Worm (Caenorhabditis elegans) whole organism, L1 larva: ENCODE data around the gene sra-10.

Experiments used
- ama-1 ChIP-seq: fragments of 150-350 bp; optimal IDR thresholded peaks from 2 replicates; lab custom pipeline; 2014
- fkh-4 ChIP-seq: sonication (generic microtip); optimal IDR thresholded peaks from 2 replicates; lab custom pipeline; 2016; ENCODE audit warnings: missing compliant biosample characterization, missing genetic modification characterization, borderline replicate concordance
- fos-1 ChIP-seq: fragments of 150-350 bp; optimal IDR thresholded peaks from 2 replicates; lab custom pipeline; 2014; ENCODE audit warnings: missing biosample characterization, missing genetic modification characterization
- lin-39 ChIP-seq: fragments of 150-350 bp; optimal IDR thresholded peaks from 2 replicates; lab custom pipeline; 2014; ENCODE audit warnings: missing biosample characterization, missing genetic modification reagents, missing genetic modification characterization
- nhr-11 ChIP-seq: fragments of 150-350 bp; optimal IDR thresholded peaks from 2 replicates; lab custom pipeline; 2014; ENCODE audit warnings: missing biosample characterization, missing genetic modification characterization
- nhr-237 ChIP-seq: fragments of 150-350 bp; optimal IDR thresholded peaks from 2 replicates; lab custom pipeline; 2014; ENCODE audit warnings: missing biosample characterization, missing genetic modification characterization
- nhr-71 ChIP-seq: sonication (generic microtip); optimal IDR thresholded peaks from 2 replicates; lab custom pipeline; 2016; ENCODE audit warnings: mild to moderate bottlenecking, missing genetic modification characterization, moderate library complexity, missing compliant biosample characterization
- nhr-77 ChIP-seq: fragments of 150-350 bp; optimal IDR thresholded peaks from 2 replicates; lab custom pipeline; 2014; ENCODE audit warnings: missing biosample characterization, missing genetic modification characterization
- pax-3 ChIP-seq: fragments of 200-800 bp; sonication (Bioruptor generic); optimal IDR thresholded peaks from 2 replicates; lab custom pipeline; 2018; ENCODE audit warnings: mild to moderate bottlenecking, missing genetic modification characterization, moderate library complexity, missing compliant biosample characterization
- unc-30 ChIP-seq: sonication (generic microtip); optimal IDR thresholded peaks from 2 replicates; lab custom pipeline; 2017; ENCODE audit warnings: missing biosample characterization, missing genetic modification characterization
- unc-62 ChIP-seq: fragments of 150-350 bp; optimal IDR thresholded peaks from 2 replicates; lab custom pipeline; 2014; ENCODE audit warnings: missing biosample characterization, missing genetic modification reagents, missing genetic modification characterization

ce11 chrII:10895959-10896358, 1.1 kb upstream of the sra-10 start:
- TF ChIP-seq ama-1 (lab: Kevin White, UChicago) (no peak), unc-30 (tag; lab: Kevin White, UChicago) (no peak), nhr-77 (tag; lab: Kevin White, UChicago) (no peak), fos-1 (no peak), lin-39 (no peak), fkh-4 (tag; lab: Kevin White, UChicago) (no peak), pax-3 (tag; lab: Kevin White, UChicago) (no peak), nhr-11 (tag; lab: Kevin White, UChicago) (no peak), unc-62 (GFP tag; lab: Kevin White, UChicago) (no peak), nhr-71 (tag; lab: Kevin White, UChicago) (no peak), nhr-237 (tag; lab: Kevin White, UChicago) (no peak)
